Fruit fly (Drosophila melanogaster) whole organism, wandering third instar larva: ENCODE measurements around the gene CG16723.

ENCODE experiments used
- dl ChIP-seq, 2 experiments: fragments of 175-275, 200-275 bp in 1 of 2; fragments of 200-275 bp in 1 of 2; sonication (Bioruptor generic); optimal IDR thresholded peaks; lab custom pipeline; 2018; ENCODE audit warnings: mild to moderate bottlenecking in 2 of 2, missing biosample characterization in 2 of 2, missing genetic modification characterization in 2 of 2, moderate library complexity in 2 of 2; ENCODE audit not compliant: partially characterized antibody in 2 of 2, insufficient read depth in 1 of 2
- fru ChIP-seq: fragments of 200-800 bp; sonication (Bioruptor generic); optimal IDR thresholded peaks from 3 replicates; lab custom pipeline; 2016; ENCODE audit warnings: missing biosample characterization, mild to moderate bottlenecking, missing genetic modification characterization
- usp ChIP-seq: fragments of >200 bp; optimal IDR thresholded peaks from 2 replicates; lab custom pipeline; 2017; ENCODE audit warnings: missing biosample characterization, missing genetic modification characterization

- TF ChIP-seq fru (GFP tag; lab: Kevin White, UChicago) (no peak), usp (GFP tag; lab: Kevin White, UChicago) (no peak), dl (GFP tag; optimal IDR thresholded peaks at IDR 0.05; lab: Kevin White, UChicago; ENCODE audit: insufficient read depth in 1 of 2, partially characterized antibody in 2 of 2) (no peak)
Measured at dm6 chr3R:23569195-23569594, 26.9 kb downstream of the CG16723 start.
